Worm (Caenorhabditis elegans): ENCODE data around the gene his-38.

The his-38 gene

ce11 chrX:7334302-7334724 lies 24.6 kb upstream of the his-38 start, which contains the start of gene epg-7 (continued):
- TF ChIP-seq F52B5.7 (tag; optimal IDR thresholded peaks at IDR 0.05), result no peak
- TF ChIP-seq tbp1 (GFP tag; optimal IDR thresholded peaks at IDR 0.05), result peak; percentile 66
- no peak for TF ChIP-seq zim-3 (tag; optimal IDR thresholded peaks at IDR 0.05)
- peak; percentile 33 for TF ChIP-seq snpc-4 (GFP tag; optimal IDR thresholded peaks at IDR 0.05)
- TF ChIP-seq snpc-4 (tag; optimal IDR thresholded peaks at IDR 0.05), result peak; percentile 50 to 72 (median 62)
- TF ChIP-seq D2030.7 (GFP tag; IDR thresholded peaks at IDR 0.05), result no peak
- TF ChIP-seq F57A8.1 (GFP tag; optimal IDR thresholded peaks at IDR 0.05), result no peak
- no peak for TF ChIP-seq nhr-27 (tag; optimal IDR thresholded peaks at IDR 0.05)
- peak; percentile 78 for TF ChIP-seq akir-1 (GFP tag; optimal IDR thresholded peaks at IDR 0.05)
- TF ChIP-seq F49E8.2 (tag; optimal IDR thresholded peaks at IDR 0.05; ENCODE audit: insufficient read depth), result no peak
- TF ChIP-seq nhr-120 (GFP tag; IDR thresholded peaks at IDR 0.05), result no peak
- TF ChIP-seq sptf-2 (GFP tag; optimal IDR thresholded peaks at IDR 0.05), result no peak
- no peak for TF ChIP-seq nfya-2 (GFP tag; IDR thresholded peaks at IDR 0.05)
- TF ChIP-seq ztf-25 (GFP tag; IDR thresholded peaks at IDR 0.05), result 0 out of 2 replicates have a peak, but pooled peaks have one; percentile 26
- TF ChIP-seq tbx-9 (tag; optimal IDR thresholded peaks at IDR 0.05; ENCODE audit: borderline replicate concordance), result no peak
- no peak for TF ChIP-seq Y53F4B.3 (GFP tag; IDR thresholded peaks at IDR 0.05)
- no peak for TF ChIP-seq T26A5.8 (tag; optimal IDR thresholded peaks at IDR 0.05)
- no peak for TF ChIP-seq F57C9.4 (tag; optimal IDR thresholded peaks at IDR 0.05)
- TF ChIP-seq gei-17 (GFP tag; optimal IDR thresholded peaks at IDR 0.05), result peak; percentile 86
- peak; percentile 50 to 79 for TF ChIP-seq let-607 (tag; optimal IDR thresholded peaks at IDR 0.05)
- peak; percentile 81 for TF ChIP-seq somi-1 (GFP tag; optimal IDR thresholded peaks at IDR 0.05)
- no peak for TF ChIP-seq ztf-28 (GFP tag; IDR thresholded peaks at IDR 0.05)
- no peak for TF ChIP-seq dpff-1 (tag; optimal IDR thresholded peaks at IDR 0.05)
- TF ChIP-seq ama-1 (optimal IDR thresholded peaks at IDR 0.05), result no peak
- TF ChIP-seq ama-1 (GFP tag; optimal IDR thresholded peaks at IDR 0.05), result no peak
- no peak for TF ChIP-seq F37B4.10 (GFP tag; IDR thresholded peaks at IDR 0.05)
- peak; percentile 90 for TF ChIP-seq pha-4 (tag; optimal IDR thresholded peaks at IDR 0.05)
- TF ChIP-seq Y79H2A.3 (GFP tag; conservative IDR thresholded peaks at IDR 0.05), result no peak
- TF ChIP-seq ztf-3 (GFP tag; optimal IDR thresholded peaks at IDR 0.05), result peak; percentile 45
- TF ChIP-seq egrh-3 (GFP tag; IDR thresholded peaks at IDR 0.05), result peak; percentile 47; the same call in 1 of the 2 replicates
- TF ChIP-seq mel-28 (tag; optimal IDR thresholded peaks at IDR 0.05; ENCODE audit: borderline replicate concordance), result no peak
- TF ChIP-seq xnd-1 (tag; optimal IDR thresholded peaks at IDR 0.05), result no peak
- peak; percentile 88 for TF ChIP-seq hmg-1.2 (GFP tag; IDR thresholded peaks at IDR 0.05)
- no peak for TF ChIP-seq ceh-91 (GFP tag; IDR thresholded peaks at IDR 0.05)
- peak; percentile 96 for TF ChIP-seq lin-40 (tag; optimal IDR thresholded peaks at IDR 0.05)
- TF ChIP-seq repo-1 (tag; optimal IDR thresholded peaks at IDR 0.05), result peak; percentile 61
- no peak for TF ChIP-seq ceh-40 (GFP tag; IDR thresholded peaks at IDR 0.05)
- peak; percentile 64 for TF ChIP-seq hmg-20 (GFP tag; IDR thresholded peaks at IDR 0.05)
- no peak for TF ChIP-seq B0019.2 (GFP tag; conservative IDR thresholded peaks at IDR 0.05)
- TF ChIP-seq mes-4 (tag; optimal IDR thresholded peaks at IDR 0.05), result no peak
- peak; percentile 92 for TF ChIP-seq ceh-27 (GFP tag; optimal IDR thresholded peaks at IDR 0.05)
- peak in 1 of 3 experiments; percentile 85 for TF ChIP-seq lin-35 (GFP tag; optimal IDR thresholded peaks at IDR 0.05)
- no peak for TF ChIP-seq F39B2.1 (GFP tag; IDR thresholded peaks at IDR 0.05)
- TF ChIP-seq aptf-2 (GFP tag; conservative IDR thresholded peaks at IDR 0.05), result no peak; the same call in 1 of the 2 replicates
- TF ChIP-seq ceh-100 (GFP tag; IDR thresholded peaks at IDR 0.05), result no peak
- TF ChIP-seq cebp-1 (GFP tag; IDR thresholded peaks at IDR 0.05), result peak; percentile 86
- TF ChIP-seq cebp-1 (tag; optimal IDR thresholded peaks at IDR 0.05), result peak; percentile 96
- peak; percentile 86 for TF ChIP-seq Y53G8AR.9 (GFP tag; conservative IDR thresholded peaks at IDR 0.05)
- no peak for TF ChIP-seq snpc-1.1 (tag; optimal IDR thresholded peaks at IDR 0.05; ENCODE audit: insufficient read depth)
